Fruit fly (Drosophila melanogaster) whole organism, adult: ENCODE results near the gene Larp4B.

Source experiments
- CG12768 ChIP-seq: fragments of 200-800 bp; sonication (Bioruptor generic); optimal IDR thresholded peaks from 2 replicates; lab custom pipeline; 2017; ENCODE audit warnings: missing biosample characterization, missing genetic modification characterization, mild to moderate bottlenecking, moderate library complexity, missing genetic modification reagents
- CG14711 ChIP-seq: fragments of 200-800 bp; sonication (Bioruptor generic); optimal IDR thresholded peaks from 2 replicates; lab custom pipeline; 2018; ENCODE audit warnings: missing biosample characterization, mild to moderate bottlenecking, missing genetic modification characterization, moderate library complexity
- CG1620 ChIP-seq: fragments of 200-800 bp; sonication (Bioruptor generic); optimal IDR thresholded peaks from 2 replicates; lab custom pipeline; 2016; ENCODE audit warnings: missing biosample characterization, missing genetic modification characterization
- CG33017 ChIP-seq: fragments of 200-800 bp; sonication (Bioruptor generic); optimal IDR thresholded peaks from 2 replicates; lab custom pipeline; 2018; ENCODE audit warnings: missing biosample characterization, mild to moderate bottlenecking, missing genetic modification characterization, moderate library complexity
- CG5204 ChIP-seq: fragments of 200-800 bp; sonication (Bioruptor generic); optimal IDR thresholded peaks from 2 replicates; lab custom pipeline; 2016; ENCODE audit warnings: missing biosample characterization, missing genetic modification characterization
- CG7101 ChIP-seq: fragments of 200-800 bp; sonication (Bioruptor generic); optimal IDR thresholded peaks from 2 replicates; lab custom pipeline; 2018; ENCODE audit warnings: missing biosample characterization, mild to moderate bottlenecking, missing genetic modification characterization, moderate library complexity
- Crg-1 ChIP-seq: fragments of 200-800 bp; sonication (Bioruptor generic); optimal IDR thresholded peaks from 2 replicates; lab custom pipeline; 2016; ENCODE audit warnings: missing biosample characterization, missing genetic modification characterization
- bab1 ChIP-seq: fragments of 200-800 bp; sonication (Bioruptor generic); optimal IDR thresholded peaks from 3 replicates; lab custom pipeline; 2019; ENCODE audit warnings: missing biosample characterization, mild to moderate bottlenecking, missing genetic modification characterization, moderate library complexity
- cnc ChIP-seq, 2 experiments: fragments of >200 bp; optimal IDR thresholded peaks; 2 replicates each; lab custom pipeline; 2017
- toe ChIP-seq: fragments of 200-800 bp; sonication (Bioruptor generic); optimal IDR thresholded peaks from 2 replicates; lab custom pipeline; 2016; ENCODE audit warnings: missing biosample characterization, missing genetic modification characterization

DNA sequence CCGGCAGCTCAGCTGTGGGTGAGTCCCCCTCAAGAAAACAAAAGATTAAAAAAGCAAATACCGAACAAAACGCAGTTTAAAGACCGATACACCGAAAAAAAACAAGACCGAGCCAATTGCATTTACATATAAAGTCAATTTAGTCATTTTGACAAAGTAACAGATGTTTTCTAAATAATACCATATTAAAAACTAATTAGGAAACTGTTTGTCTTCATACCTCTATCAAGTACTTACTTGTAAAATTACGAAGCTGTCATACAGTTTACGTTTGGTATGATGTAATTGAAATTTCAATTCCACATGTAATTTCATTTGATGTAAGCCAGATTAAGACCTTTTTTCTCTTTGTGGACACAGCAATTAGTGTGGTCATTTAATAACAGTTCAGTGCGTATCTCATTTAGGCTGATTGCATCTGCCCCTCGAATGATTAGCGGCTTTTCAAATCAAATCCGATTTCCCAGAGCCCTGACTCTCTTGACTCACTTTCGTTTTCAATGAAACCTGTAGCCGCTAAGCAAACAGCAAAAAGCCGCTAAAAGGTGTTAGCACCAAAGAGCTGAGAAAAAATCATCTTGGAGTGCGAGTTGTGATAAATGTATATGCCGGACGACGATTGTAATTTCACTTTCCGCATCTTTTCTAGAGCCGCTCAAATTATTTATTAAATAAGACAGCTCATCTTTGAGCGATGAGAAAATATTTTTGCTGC, 50.0 kb downstream of the Larp4B start:
- TF ChIP-seq CG14711 (tag; lab: Kevin White, UChicago) (no peak), CG12768 (no peak), Crg-1 (no peak), CG1620 (GFP tag; lab: Kevin White, UChicago) (no peak), CG33017 (tag; lab: Kevin White, UChicago) (no peak), toe (GFP tag; lab: Kevin White, UChicago) (no peak), CG7101 (tag; lab: Kevin White, UChicago) (no peak), bab1 (GFP tag; lab: Kevin White, UChicago) (no peak), CG5204 (GFP tag; lab: Kevin White, UChicago) (no peak), cnc (optimal IDR thresholded peaks at IDR 0.05; lab: Kevin White, UChicago) (no peak)
